Worm (Caenorhabditis elegans): ENCODE data around the gene F49F1.17.

ce11 chrIV:4172242-4172641, 36.6 kb upstream of the F49F1.17 start:
- no peak for TF ChIP-seq W03F9.2 (tag; optimal IDR thresholded peaks at IDR 0.05)
- TF ChIP-seq him-1 (tag; optimal IDR thresholded peaks at IDR 0.05) = no peak
- no peak for TF ChIP-seq dao-5 (tag; optimal IDR thresholded peaks at IDR 0.05)
